Fruit fly (Drosophila melanogaster) whole organism, prepupa: ENCODE results near the gene CG7988.

Source experiments
- CG11902 ChIP-seq: fragments of 200-800 bp; sonication (Bioruptor generic); optimal IDR thresholded peaks from 3 replicates; lab custom pipeline; 2016; ENCODE audit warnings: missing biosample characterization, missing genetic modification characterization
- CG3032 ChIP-seq: fragments of 200-800 bp; optimal IDR thresholded peaks from 2 replicates; lab custom pipeline; 2019; ENCODE audit warnings: missing biosample characterization, mild to moderate bottlenecking, missing genetic modification characterization, moderate library complexity
- CG6163 ChIP-seq: fragments of 200-800 bp; sonication (Bioruptor generic); IDR thresholded peaks from 3 replicates; pipeline ENCODE4 v1.3.6; 2022; ENCODE audit warnings: missing biosample characterization, missing genetic modification characterization
- CG6854 ChIP-seq: fragments of 200-800 bp; sonication (Bioruptor generic); optimal IDR thresholded peaks from 2 replicates; lab custom pipeline; 2017; ENCODE audit warnings: missing biosample characterization, mild to moderate bottlenecking, missing genetic modification characterization
- Eip78C ChIP-seq: fragments of 200-800 bp; sonication (Bioruptor generic); peaks from one replicate; lab custom pipeline; 2016; ENCODE audit warnings: missing biosample characterization, missing genetic modification characterization
- Ets21C ChIP-seq: fragments of 200-800 bp; sonication (Bioruptor generic); optimal IDR thresholded peaks from 3 replicates; lab custom pipeline; 2016; ENCODE audit warnings: missing biosample characterization, missing genetic modification characterization
- Gug ChIP-seq: fragments of 200-800 bp; sonication (Bioruptor generic); IDR thresholded peaks from 2 replicates; pipeline ENCODE4 v1.3.6; 2022; ENCODE audit warnings: missing biosample characterization, missing genetic modification characterization
- Lpt ChIP-seq: fragments of 200-800 bp; sonication (Bioruptor generic); optimal IDR thresholded peaks from 3 replicates; lab custom pipeline; 2016; ENCODE audit warnings: missing biosample characterization, missing genetic modification characterization
- Met ChIP-seq: fragments of 200-800 bp; sonication (Bioruptor generic); optimal IDR thresholded peaks from 3 replicates; lab custom pipeline; 2016; ENCODE audit warnings: missing biosample characterization, missing genetic modification characterization
- Sox102F ChIP-seq: fragments of 200-800 bp; sonication (Bioruptor generic); optimal IDR thresholded peaks from 2 replicates; lab custom pipeline; 2016; ENCODE audit warnings: missing biosample characterization, mild to moderate bottlenecking, missing genetic modification characterization
- eg ChIP-seq: fragments of 200-800 bp; sonication (Bioruptor generic); IDR thresholded peaks from 3 replicates; pipeline ENCODE4 v1.3.6; 2022; ENCODE audit warnings: missing biosample characterization, missing genetic modification characterization
- svp ChIP-seq: fragments of 200-800 bp; sonication (Bioruptor generic); peaks from one replicate; lab custom pipeline; 2016; ENCODE audit warnings: missing biosample characterization, missing genetic modification characterization
- topi ChIP-seq: fragments of 200-800 bp; sonication (Bioruptor generic); optimal IDR thresholded peaks from 3 replicates; lab custom pipeline; 2016; ENCODE audit warnings: missing biosample characterization, missing genetic modification characterization

- TF ChIP-seq eg (GFP tag; lab: Robert Waterston, UW): no peak
- TF ChIP-seq Sox102F (GFP tag; lab: Kevin White, UChicago): no peak
- TF ChIP-seq CG3032 (tag; lab: Kevin White, UChicago): no peak
- TF ChIP-seq Lpt (GFP tag; lab: Kevin White, UChicago): no peak
- no peak for TF ChIP-seq Met (GFP tag; lab: Kevin White, UChicago)
- TF ChIP-seq Ets21C (GFP tag; lab: Kevin White, UChicago): no peak
- no peak for TF ChIP-seq Eip78C
- TF ChIP-seq Gug (GFP tag; lab: Robert Waterston, UW): no peak
- TF ChIP-seq CG11902: no peak
- no peak for TF ChIP-seq topi
- TF ChIP-seq CG6854: no peak
- no peak for TF ChIP-seq svp (GFP tag; lab: Kevin White, UChicago)
- TF ChIP-seq CG6163 (GFP tag; lab: Robert Waterston, UW): no peak
These were observed 28.5 kb upstream of the CG7988 start, which contains the start of gene CG14313 for dm6 chr3R:18191867-18192266.
